Worm (Caenorhabditis elegans): ENCODE results near the gene Y48C3A.14.

- TF ChIP-seq eyg-1 (tag; optimal IDR thresholded peaks at IDR 0.05) (no peak), lin-11 (tag; optimal IDR thresholded peaks at IDR 0.05) (no peak), pha-4 (tag; optimal IDR thresholded peaks at IDR 0.05) (no peak), dve-1 (tag; optimal IDR thresholded peaks at IDR 0.05) (no peak), Y22D7AL.16 (tag; optimal IDR thresholded peaks at IDR 0.05) (no peak), ceh-22 (tag; optimal IDR thresholded peaks at IDR 0.05) (no peak), ceh-18 (tag; optimal IDR thresholded peaks at IDR 0.05) (no peak), dmd-4 (tag; optimal IDR thresholded peaks at IDR 0.05; ENCODE audit: borderline replicate concordance) (no peak), nfya-1 (tag; optimal IDR thresholded peaks at IDR 0.05) (no peak), fkh-10 (GFP tag; optimal IDR thresholded peaks at IDR 0.05) (no peak)
Observed at ce11 chrII:13416552-13416951, 27.0 kb downstream of the Y48C3A.14 start.
